Worm (Caenorhabditis elegans) whole organism, young adult: ENCODE results near the gene Y81G3A.1.
"Not testable (repeated sequence)": the region's sequence is repeated elsewhere in the genome, so short reads cannot be mapped to it uniquely, and the experiment has no call there.

Source experiments
- B0019.2 ChIP-seq: fragments of 200-800 bp; sonication (Bioruptor generic); conservative IDR thresholded peaks from 2 replicates; pipeline ENCODE4 v1.3.6; 2022; ENCODE audit warnings: missing genetic modification reagents, missing genetic modification characterization, missing compliant biosample characterization
- D2030.7 ChIP-seq: fragments of 200-800 bp; sonication (Bioruptor generic); IDR thresholded peaks from 2 replicates; pipeline ENCODE4 v1.3.6; 2022; ENCODE audit warnings: missing genetic modification reagents, missing genetic modification characterization, missing compliant biosample characterization
- F10E7.11 ChIP-seq: sonication (generic microtip); optimal IDR thresholded peaks from 2 replicates; lab custom pipeline; 2017; ENCODE audit warnings: mild to moderate bottlenecking, missing genetic modification characterization, moderate library complexity, missing compliant biosample characterization
- F39B2.1 ChIP-seq: fragments of 200-800 bp; sonication (Bioruptor generic); IDR thresholded peaks from 2 replicates; pipeline ENCODE4 v1.3.6; 2022; ENCODE audit warnings: missing genetic modification reagents, missing genetic modification characterization, missing compliant biosample characterization
- F57C9.4 ChIP-seq: sonication (generic microtip); optimal IDR thresholded peaks from 2 replicates; lab custom pipeline; 2017; ENCODE audit warnings: mild to moderate bottlenecking, missing genetic modification characterization, missing compliant biosample characterization
- T07F8.4 ChIP-seq: sonication (generic microtip); optimal IDR thresholded peaks from 2 replicates; lab custom pipeline; 2016; ENCODE audit warnings: mild to moderate bottlenecking, missing genetic modification characterization, moderate library complexity, missing compliant biosample characterization
- T26A5.8 ChIP-seq: sonication (generic microtip); optimal IDR thresholded peaks from 2 replicates; lab custom pipeline; 2016; ENCODE audit warnings: missing genetic modification characterization, missing compliant biosample characterization
- Y56A3A.18 ChIP-seq: fragments of 200-800 bp; sonication (Bioruptor generic); IDR thresholded peaks from 2 replicates; pipeline ENCODE4 v1.3.6; 2022; ENCODE audit warnings: missing genetic modification reagents, missing genetic modification characterization, missing compliant biosample characterization
- Y79H2A.3 ChIP-seq: fragments of 200-800 bp; sonication (Bioruptor generic); conservative IDR thresholded peaks from 2 replicates; pipeline ENCODE4 v1.3.6; 2022; ENCODE audit warnings: missing genetic modification reagents, missing genetic modification characterization, missing compliant biosample characterization
- ZK185.1 ChIP-seq: sonication (generic microtip); optimal IDR thresholded peaks from 2 replicates; lab custom pipeline; 2016; ENCODE audit warnings: mild to moderate bottlenecking, missing genetic modification characterization, missing compliant biosample characterization; ENCODE audit not compliant: poor library complexity, severe bottlenecking
- akir-1 ChIP-seq: fragments of 200-800 bp; sonication (Bioruptor generic); optimal IDR thresholded peaks from 2 replicates; lab custom pipeline; 2018; ENCODE audit warnings: mild to moderate bottlenecking, missing genetic modification characterization, moderate library complexity, missing compliant biosample characterization
- atf-7 ChIP-seq: sonication (generic microtip); optimal IDR thresholded peaks from 2 replicates; lab custom pipeline; 2017; ENCODE audit warnings: mild to moderate bottlenecking, missing genetic modification characterization, missing compliant biosample characterization
- attf-5 ChIP-seq: fragments of 200-800 bp; sonication (Bioruptor generic); optimal IDR thresholded peaks from 2 replicates; lab custom pipeline; 2018; ENCODE audit warnings: mild to moderate bottlenecking, missing genetic modification characterization, missing compliant biosample characterization
- bed-1 ChIP-seq: fragments of 200-800 bp; sonication (Bioruptor generic); IDR thresholded peaks from 2 replicates; pipeline ENCODE4 v1.3.6; 2022; ENCODE audit warnings: missing genetic modification reagents, missing genetic modification characterization, missing compliant biosample characterization
- bed-2 ChIP-seq: fragments of 200-800 bp; sonication (Bioruptor generic); IDR thresholded peaks from 2 replicates; pipeline ENCODE4 v1.3.6; 2022; ENCODE audit warnings: missing genetic modification reagents, missing genetic modification characterization, missing compliant biosample characterization
- ccch-3 ChIP-seq: fragments of 200-800 bp; sonication (Bioruptor generic); optimal IDR thresholded peaks from 2 replicates; lab custom pipeline; 2018; ENCODE audit warnings: mild to moderate bottlenecking, missing genetic modification characterization, missing compliant biosample characterization
- cebp-1 ChIP-seq, 2 experiments: fragments of 200-800 bp in 1 of 2; sonication (Bioruptor generic) in 1 of 2; sonication (generic microtip) in 1 of 2; IDR thresholded peaks in 1 of 2; optimal IDR thresholded peaks in 1 of 2; 2 replicates each; pipeline versions ENCODE4 v1.3.6 to Lab custom; 2017 to 2022; ENCODE audit warnings: missing compliant biosample characterization in 2 of 2, missing genetic modification characterization in 2 of 2, mild to moderate bottlenecking in 1 of 2, missing genetic modification reagents in 1 of 2, moderate library complexity in 1 of 2
- ceh-79 ChIP-seq: sonication (generic microtip); optimal IDR thresholded peaks from 2 replicates; lab custom pipeline; 2017; ENCODE audit warnings: mild to moderate bottlenecking, missing genetic modification characterization, missing compliant biosample characterization
- die-1 ChIP-seq: sonication (generic microtip); optimal IDR thresholded peaks from 2 replicates; lab custom pipeline; 2016; ENCODE audit warnings: missing genotype, mild to moderate bottlenecking, missing genetic modification characterization, missing compliant biosample characterization
- dpl-1 ChIP-seq: fragments of 150-350 bp; optimal IDR thresholded peaks from 2 replicates; lab custom pipeline; 2014; ENCODE audit warnings: missing biosample characterization, missing genetic modification reagents, missing genetic modification characterization
- egrh-3 ChIP-seq: fragments of 200-800 bp; sonication (Bioruptor generic); IDR thresholded peaks from 2 replicates; pipeline ENCODE4 v1.3.6; 2022; ENCODE audit warnings: missing genetic modification reagents, missing genetic modification characterization, missing compliant biosample characterization
- ekl-4 ChIP-seq: fragments of 200-800 bp; sonication (Bioruptor generic); IDR thresholded peaks from 2 replicates; pipeline ENCODE4 v1.3.6; 2022; ENCODE audit warnings: missing genetic modification reagents, missing genetic modification characterization, missing compliant biosample characterization
- gei-17 ChIP-seq: fragments of 200-800 bp; sonication (Bioruptor generic); optimal IDR thresholded peaks from 2 replicates; lab custom pipeline; 2018; ENCODE audit warnings: mild to moderate bottlenecking, missing genetic modification characterization, missing compliant biosample characterization
- him-1 ChIP-seq: sonication (generic microtip); optimal IDR thresholded peaks from 2 replicates; lab custom pipeline; 2016; ENCODE audit warnings: missing genotype, missing genetic modification reagents, missing genetic modification characterization, missing compliant biosample characterization
- hlh-26 ChIP-seq: fragments of 200-800 bp; sonication (Bioruptor generic); conservative IDR thresholded peaks from 2 replicates; pipeline ENCODE4 v1.3.6; 2022; ENCODE audit warnings: missing genetic modification reagents, missing genetic modification characterization, missing compliant biosample characterization
- hsf-1 ChIP-seq: fragments of 200-800 bp; sonication (Bioruptor generic); IDR thresholded peaks from 2 replicates; pipeline ENCODE4 v1.3.6; 2022; ENCODE audit warnings: missing genetic modification reagents, missing genetic modification characterization, missing compliant biosample characterization
- lin-40 ChIP-seq: sonication (generic microtip); optimal IDR thresholded peaks from 2 replicates; lab custom pipeline; 2016; ENCODE audit warnings: missing genetic modification characterization, mild to moderate bottlenecking, missing compliant biosample characterization, missing genotype, missing genetic modification reagents
- lir-1 ChIP-seq: fragments of 200-800 bp; sonication (Bioruptor generic); conservative IDR thresholded peaks from 2 replicates; pipeline ENCODE4 v1.3.6; 2022; ENCODE audit warnings: missing genetic modification reagents, missing genetic modification characterization, missing compliant biosample characterization
- lsl-1 ChIP-seq: fragments of 200-800 bp; sonication (Bioruptor generic); optimal IDR thresholded peaks from 2 replicates; lab custom pipeline; 2018; ENCODE audit warnings: mild to moderate bottlenecking, missing genetic modification characterization, moderate library complexity, missing compliant biosample characterization
- madf-10 ChIP-seq: sonication (generic microtip); optimal IDR thresholded peaks from 2 replicates; lab custom pipeline; 2016; ENCODE audit warnings: mild to moderate bottlenecking, missing genetic modification characterization, missing compliant biosample characterization
- nhr-179 ChIP-seq: sonication (generic microtip); optimal IDR thresholded peaks from 2 replicates; lab custom pipeline; 2016; ENCODE audit warnings: mild to moderate bottlenecking, missing genetic modification characterization, missing compliant biosample characterization
- nhr-80 ChIP-seq: sonication (generic microtip); optimal IDR thresholded peaks from 2 replicates; lab custom pipeline; 2016; ENCODE audit warnings: missing genetic modification characterization, missing compliant biosample characterization
- snpc-4 ChIP-seq, 5 experiments: fragments of 150-350 bp in 1 of 5; sonication (generic microtip) in 4 of 5; optimal IDR thresholded peaks; 2 replicates each; lab custom pipeline; 2014 to 2018; ENCODE audit warnings: missing genetic modification characterization in 5 of 5, missing biosample characterization in 3 of 5, antibody characterized with exemption in 2 of 5, mild to moderate bottlenecking in 2 of 5, missing compliant biosample characterization in 2 of 5, missing genotype in 2 of 5, moderate library complexity in 2 of 5, missing genetic modification reagents in 1 of 5
- tbx-9 ChIP-seq: sonication (generic microtip); optimal IDR thresholded peaks from 2 replicates; lab custom pipeline; 2016; ENCODE audit warnings: borderline replicate concordance, missing genetic modification characterization, inconsistent platforms, missing compliant biosample characterization
- unc-62 ChIP-seq: fragments of 150-350 bp; optimal IDR thresholded peaks from 2 replicates; lab custom pipeline; 2014; ENCODE audit warnings: missing biosample characterization, missing genetic modification reagents, missing genetic modification characterization
- xnd-1 ChIP-seq: sonication (generic microtip); optimal IDR thresholded peaks from 2 replicates; lab custom pipeline; 2016; ENCODE audit warnings: missing genotype, missing genetic modification reagents, missing genetic modification characterization, missing compliant biosample characterization
- zfh-2 ChIP-seq: fragments of 200-800 bp; sonication (Bioruptor generic); conservative IDR thresholded peaks from 2 replicates; pipeline ENCODE4 v1.3.6; 2022; ENCODE audit warnings: missing genetic modification reagents, missing genetic modification characterization, missing compliant biosample characterization
- ztf-25 ChIP-seq: fragments of 200-800 bp; sonication (Bioruptor generic); IDR thresholded peaks from 2 replicates; pipeline ENCODE4 v1.3.6; 2022; ENCODE audit warnings: missing genetic modification reagents, missing genetic modification characterization, missing compliant biosample characterization
- ztf-3 ChIP-seq: fragments of 200-800 bp; sonication (Bioruptor generic); optimal IDR thresholded peaks from 2 replicates; lab custom pipeline; 2018; ENCODE audit warnings: mild to moderate bottlenecking, missing genetic modification characterization, missing compliant biosample characterization
- ztf-6 ChIP-seq: fragments of 200-800 bp; sonication (Bioruptor generic); IDR thresholded peaks from 2 replicates; pipeline ENCODE4 v1.3.6; 2022; ENCODE audit warnings: missing genetic modification reagents, missing genetic modification characterization, missing compliant biosample characterization

Y81G3A.1 gene

ce11 chrII:13091857-13092256 is 8.1 kb upstream of the Y81G3A.1 start:
- TF ChIP-seq lsl-1 (GFP tag; lab: Kevin White, UChicago) = peak; percentile 59
- TF ChIP-seq F39B2.1 = no peak
- TF ChIP-seq hsf-1 (GFP tag; lab: Robert Waterston, UW) = no peak
- TF ChIP-seq akir-1 (GFP tag; lab: Kevin White, UChicago) = no peak
- TF ChIP-seq xnd-1 (tag; lab: Kevin White, UChicago) = no peak
- TF ChIP-seq ekl-4 = 0 out of 2 replicates have a peak, but pooled peaks have one; percentile 51
- TF ChIP-seq B0019.2 (GFP tag; lab: Robert Waterston, UW) = no peak
- TF ChIP-seq attf-5 (GFP tag; lab: Kevin White, UChicago) = no peak

- no peak for TF ChIP-seq D2030.7 (GFP tag; lab: Robert Waterston, UW)
- no peak for TF ChIP-seq F39B2.1
- TF ChIP-seq Y79H2A.3 (GFP tag; lab: Robert Waterston, UW) = no peak
- TF ChIP-seq dpl-1 = no peak
- TF ChIP-seq lsl-1 (GFP tag; lab: Kevin White, UChicago) = no peak
Measured at ce11 chrII:13091123-13091522, 7.4 kb upstream of the Y81G3A.1 start, which contains the start of gene Y81G3A.4. Gene Y81G3A.4 (plus strand): TSS chrII:13091423.

- TF ChIP-seq him-1 (tag; lab: Kevin White, UChicago) (no peak), egrh-3 (GFP tag; lab: Robert Waterston, UW) (no peak), T26A5.8 (tag; lab: Kevin White, UChicago) (no peak), ztf-25 (no peak), ztf-6 (no peak), atf-7 (no peak), cebp-1 (GFP tag; IDR thresholded peaks at IDR 0.05; lab: Robert Waterston, UW) (no peak), cebp-1 (tag; optimal IDR thresholded peaks at IDR 0.05; lab: Kevin White, UChicago) (no peak), nhr-179 (no peak), zfh-2 (no peak), ccch-3 (no peak), madf-10 (tag; lab: Kevin White, UChicago) (no peak), bed-1 (no peak), Y56A3A.18 (GFP tag; lab: Robert Waterston, UW) (no peak)
- TF ChIP-seq, all 124 proteins: peak for 0
Measured at ce11 chrII:13085951-13086350, 2.2 kb upstream of the Y81G3A.1 start.

ce11 chrII:13082403-13082802 is 1.3 kb downstream of the Y81G3A.1 start, which contains the start of gene Y81G3A.6:
Gene Y81G3A.6 (minus strand): TSS chrII:13082503.
- TF ChIP-seq lir-1; bed-1; lsl-1 (GFP tag; lab: Kevin White, UChicago): not testable (repeated sequence)

ce11 chrII:13080607-13081006 is 3.1 kb downstream of the Y81G3A.1 start, which contains the start of gene Y81G3A.2:
Gene Y81G3A.2 (plus strand): TSS chrII:13080907.
- TF ChIP-seq gei-17; tbx-9 (tag; lab: Kevin White, UChicago); bed-2: not testable (repeated sequence)

ce11 chrII:13078848-13079428 is 4.8 kb downstream of the Y81G3A.1 start, which contains the start of gene F42G4.6:
Gene F42G4.6 (plus strand): TSS chrII:13079378.
- TF ChIP-seq ZK185.1 = no peak
- TF ChIP-seq snpc-4 (GFP tag; optimal IDR thresholded peaks at IDR 0.05; lab: Kevin White, UChicago) = no peak
- TF ChIP-seq snpc-4 (tag; optimal IDR thresholded peaks at IDR 0.05; lab: Kevin White, UChicago) = no peak
- TF ChIP-seq ceh-79 = no peak
- no peak for TF ChIP-seq T07F8.4 (tag; lab: Kevin White, UChicago)
- no peak for TF ChIP-seq F10E7.11 (tag; lab: Kevin White, UChicago)
- no peak for TF ChIP-seq F57C9.4
- no peak for TF ChIP-seq hlh-26 (GFP tag; lab: Robert Waterston, UW)
- TF ChIP-seq unc-62 (GFP tag; lab: Kevin White, UChicago) = peak; percentile 16
- no peak for TF ChIP-seq ztf-3 (GFP tag; lab: Kevin White, UChicago)
- TF ChIP-seq lin-40 (tag; lab: Kevin White, UChicago) = no peak
- peak; percentile 65 for TF ChIP-seq nhr-80 (tag; lab: Kevin White, UChicago)
- TF ChIP-seq die-1 = no peak
- no peak for TF ChIP-seq nhr-179
